Fruit fly (Drosophila melanogaster): ENCODE results near the gene Grip71.

Gene Grip71

DNA sequence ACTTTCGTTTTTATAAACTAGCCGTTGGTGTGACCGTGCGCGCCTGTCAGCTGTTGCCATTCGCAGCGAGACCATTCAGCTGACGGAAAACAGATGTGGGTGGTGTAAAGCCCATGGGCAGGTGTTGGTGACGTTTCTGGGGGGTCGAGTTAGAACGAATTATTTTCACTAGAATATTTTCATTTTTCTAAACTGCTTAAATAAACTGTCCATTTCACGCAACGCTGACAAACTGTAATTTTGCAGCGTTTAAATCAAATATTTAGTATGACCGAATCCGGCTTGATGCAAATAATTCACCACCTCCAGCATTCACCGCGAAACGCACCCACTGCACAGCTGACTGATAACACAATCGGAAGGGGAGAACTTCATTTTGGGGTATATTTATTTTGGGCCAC, 13.2 kb upstream of the Grip71 start, which contains the start of the genes CG10383 and CG10338 (continued):
- TF ChIP-seq tna (GFP tag; IDR thresholded peaks at IDR 0.05; ENCODE audit: partially characterized antibody) (no peak), CG3838 (GFP tag; optimal IDR thresholded peaks at IDR 0.05) (peak; percentile 65), sug (tag; optimal IDR thresholded peaks at IDR 0.05) (peak; percentile 83), CG17802 (tag; optimal IDR thresholded peaks at IDR 0.05) (peak; percentile 26), HLH4C (GFP tag; IDR thresholded peaks at IDR 0.05; ENCODE audit: partially characterized antibody) (peak; percentile 44; the same call in 2 of the 3 replicates), Dp (GFP tag; optimal IDR thresholded peaks at IDR 0.05) (peak; percentile 57), CG9876 (GFP tag; optimal IDR thresholded peaks at IDR 0.05) (peak; percentile 86), vfl (GFP tag; optimal IDR thresholded peaks at IDR 0.05) (peak; percentile 80), Mad (GFP tag; optimal IDR thresholded peaks at IDR 0.05) (peak; percentile 79), kah (GFP tag; optimal IDR thresholded peaks at IDR 0.05) (peak; percentile 13), NFAT (GFP tag; IDR thresholded peaks at IDR 0.05) (peak; percentile 91), tio (GFP tag; optimal IDR thresholded peaks at IDR 0.05) (peak; percentile 74), CG10431 (GFP tag; optimal IDR thresholded peaks at IDR 0.05) (no peak), CG18619 (GFP tag; optimal IDR thresholded peaks at IDR 0.05) (peak; percentile 70)

DNA sequence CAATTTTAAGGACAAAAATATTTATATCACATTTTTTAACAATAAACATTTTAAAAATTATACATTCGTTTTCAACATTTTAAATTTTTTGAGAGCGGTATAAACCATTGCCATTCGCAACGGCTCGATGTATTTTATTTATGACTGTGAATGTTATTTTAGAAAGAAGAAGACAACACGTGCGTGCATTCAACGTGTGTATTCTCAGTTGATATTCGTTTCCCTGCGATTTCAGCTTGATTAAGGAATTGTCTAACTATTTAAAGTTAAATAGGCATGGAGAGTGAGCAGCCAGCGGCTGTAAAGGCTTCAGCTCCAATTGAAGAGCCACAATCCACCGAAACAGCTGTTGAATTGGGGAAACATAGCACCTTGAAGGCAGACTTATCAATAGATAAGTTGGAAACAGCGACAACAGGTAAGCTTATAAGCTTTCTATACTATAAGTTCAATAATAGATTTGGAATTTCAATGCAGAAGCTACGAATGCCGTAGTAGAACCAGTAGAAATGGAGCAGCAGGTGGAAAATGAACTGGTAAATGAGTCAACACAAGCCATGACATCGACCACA, 10.0 kb upstream of the Grip71 start, which contains the start of gene CG10341:
TSS of gene CG10341 (plus strand) at position 156 of the 572 bp plus-strand sequence.
- TF ChIP-seq BEAF-32 (GFP tag; optimal IDR thresholded peaks at IDR 0.05) (peak; percentile 25), CG2116 (GFP tag; optimal IDR thresholded peaks at IDR 0.05) (peak; percentile 9), MBD-R2 (GFP tag; IDR thresholded peaks at IDR 0.05) (peak; percentile 73), dm (GFP tag; optimal IDR thresholded peaks at IDR 0.05) (peak; percentile 95), sug (tag; optimal IDR thresholded peaks at IDR 0.05) (peak; percentile 52), Pdp1 (GFP tag; optimal IDR thresholded peaks at IDR 0.05) (peak in 1 of 2 experiments; percentile 3), rib (GFP tag; IDR thresholded peaks at IDR 0.05) (no peak), CG4617 (GFP tag; optimal IDR thresholded peaks at IDR 0.05; ENCODE audit: borderline replicate concordance) (peak; percentile 34), cwo (GFP tag; optimal IDR thresholded peaks at IDR 0.05) (peak; percentile 98), grau (tag; optimal IDR thresholded peaks at IDR 0.05) (peak; percentile 7), Max (GFP tag; optimal IDR thresholded peaks at IDR 0.05) (peak; percentile 84), crp (GFP tag; optimal IDR thresholded peaks at IDR 0.05) (peak in 1 of 2 experiments; percentile 74), Med (GFP tag) (peak; percentile 22), gfzf (GFP tag; optimal IDR thresholded peaks at IDR 0.05) (peak; percentile 3), Mes4 (GFP tag; optimal IDR thresholded peaks at IDR 0.05) (no peak), Ptx1 (GFP tag; IDR thresholded peaks at IDR 0.05) (no peak), CG14710 (tag; optimal IDR thresholded peaks at IDR 0.05) (peak; percentile 16), E2f2 (GFP tag; IDR thresholded peaks at IDR 0.05) (peak; percentile 88), lbe (GFP tag; optimal IDR thresholded peaks at IDR 0.05) (peak; percentile 20), ase (GFP tag; IDR thresholded peaks at IDR 0.05) (no peak), Hey (tag; optimal IDR thresholded peaks at IDR 0.05) (peak; percentile 29), klu (GFP tag; IDR thresholded peaks at IDR 0.05) (no peak), CG32772 (GFP tag; IDR thresholded peaks at IDR 0.05) (no peak), YL-1 (GFP tag; optimal IDR thresholded peaks at IDR 0.05) (peak; percentile 75), sisA (GFP tag; IDR thresholded peaks at IDR 0.05) (no peak), tap (tag; optimal IDR thresholded peaks at IDR 0.05) (no peak), CG15514 (GFP tag; optimal IDR thresholded peaks at IDR 0.05) (peak; percentile 43), pzg (GFP tag; optimal IDR thresholded peaks at IDR 0.05) (peak; percentile 49), trem (tag; optimal IDR thresholded peaks at IDR 0.05) (peak; percentile 15), CG15479 (GFP tag; optimal IDR thresholded peaks at IDR 0.05) (no peak), ind (GFP tag; optimal IDR thresholded peaks at IDR 0.05) (no peak), phol (tag; optimal IDR thresholded peaks at IDR 0.05) (peak; percentile 12), seq (GFP tag; IDR thresholded peaks at IDR 0.05) (no peak), HmgZ (tag; optimal IDR thresholded peaks at IDR 0.05) (peak; percentile 14), stwl (tag; optimal IDR thresholded peaks at IDR 0.05) (peak; percentile 24), row (GFP tag; IDR thresholded peaks at IDR 0.05) (peak; percentile 31; the same call in 1 of the 3 replicates)
